Worm (Caenorhabditis elegans) whole organism, young adult: ENCODE measurements around the gene nhr-139.
A peak's percentile ranks its signal among the peaks of the same experiment; 100 is the strongest.

Experiments
- B0261.1 ChIP-seq: sonication (generic microtip); optimal IDR thresholded peaks from 2 replicates; lab custom pipeline; 2016; ENCODE audit warnings: mild to moderate bottlenecking, missing genetic modification characterization, moderate library complexity, missing compliant biosample characterization
- C06A6.2 ChIP-seq: fragments of 200-800 bp; sonication (Bioruptor generic); conservative IDR thresholded peaks from 2 replicates; pipeline ENCODE4 v1.3.6; 2022; ENCODE audit warnings: missing genetic modification characterization, missing compliant biosample characterization
- F10E7.11 ChIP-seq: sonication (generic microtip); optimal IDR thresholded peaks from 2 replicates; lab custom pipeline; 2017; ENCODE audit warnings: mild to moderate bottlenecking, missing genetic modification characterization, moderate library complexity, missing compliant biosample characterization
- F22D6.2 ChIP-seq: sonication (generic microtip); optimal IDR thresholded peaks from 2 replicates; lab custom pipeline; 2016; ENCODE audit warnings: mild to moderate bottlenecking, missing genetic modification characterization, missing compliant biosample characterization
- F23B12.7 ChIP-seq: sonication (generic microtip); optimal IDR thresholded peaks from 2 replicates; lab custom pipeline; 2017; ENCODE audit warnings: missing genetic modification characterization, mild to moderate bottlenecking, missing compliant biosample characterization, antibody characterized with exemption, moderate library complexity; ENCODE audit not compliant: insufficient read depth
- F37B4.10 ChIP-seq: fragments of 200-800 bp; sonication (Bioruptor generic); IDR thresholded peaks from 2 replicates; pipeline ENCODE4 v1.3.6; 2022; ENCODE audit warnings: missing genetic modification characterization, missing compliant biosample characterization
- F52B5.7 ChIP-seq: sonication (generic microtip); optimal IDR thresholded peaks from 2 replicates; lab custom pipeline; 2016; ENCODE audit warnings: mild to moderate bottlenecking, missing genetic modification characterization, missing compliant biosample characterization
- F57C9.4 ChIP-seq: sonication (generic microtip); optimal IDR thresholded peaks from 2 replicates; lab custom pipeline; 2017; ENCODE audit warnings: mild to moderate bottlenecking, missing genetic modification characterization, missing compliant biosample characterization
- T07F8.4 ChIP-seq: sonication (generic microtip); optimal IDR thresholded peaks from 2 replicates; lab custom pipeline; 2016; ENCODE audit warnings: mild to moderate bottlenecking, missing genetic modification characterization, moderate library complexity, missing compliant biosample characterization
- Y53G8AR.9 ChIP-seq: fragments of 200-800 bp; sonication (Bioruptor generic); conservative IDR thresholded peaks from 2 replicates; pipeline ENCODE4 v1.3.6; 2022; ENCODE audit warnings: missing genetic modification reagents, missing genetic modification characterization, missing compliant biosample characterization
- Y67H2A.10 ChIP-seq: fragments of 200-800 bp; sonication (Bioruptor generic); conservative IDR thresholded peaks from 2 replicates; pipeline ENCODE4 v1.3.6; 2022; ENCODE audit warnings: missing genetic modification reagents, missing genetic modification characterization, missing compliant biosample characterization
- ama-1 ChIP-seq, 3 experiments: fragments of 150-350 bp in 1 of 3; sonication (generic microtip) in 2 of 3; optimal IDR thresholded peaks; 2 replicates each; lab custom pipeline; 2014 to 2018; ENCODE audit warnings: missing biosample characterization in 2 of 3, missing genetic modification characterization in 2 of 3, missing genetic modification reagents in 2 of 3
- atf-7 ChIP-seq: sonication (generic microtip); optimal IDR thresholded peaks from 2 replicates; lab custom pipeline; 2017; ENCODE audit warnings: mild to moderate bottlenecking, missing genetic modification characterization, missing compliant biosample characterization
- athp-1 ChIP-seq: sonication (generic microtip); optimal IDR thresholded peaks from 2 replicates; lab custom pipeline; 2017; ENCODE audit warnings: mild to moderate bottlenecking, missing genetic modification characterization, missing compliant biosample characterization
- attf-5 ChIP-seq: fragments of 200-800 bp; sonication (Bioruptor generic); optimal IDR thresholded peaks from 2 replicates; lab custom pipeline; 2018; ENCODE audit warnings: mild to moderate bottlenecking, missing genetic modification characterization, missing compliant biosample characterization
- attf-6 ChIP-seq: fragments of 200-800 bp; sonication (Bioruptor generic); IDR thresholded peaks from 2 replicates; pipeline ENCODE4 v1.3.6; 2022; ENCODE audit warnings: missing genetic modification reagents, missing genetic modification characterization, missing compliant biosample characterization
- bed-2 ChIP-seq: fragments of 200-800 bp; sonication (Bioruptor generic); IDR thresholded peaks from 2 replicates; pipeline ENCODE4 v1.3.6; 2022; ENCODE audit warnings: missing genetic modification reagents, missing genetic modification characterization, missing compliant biosample characterization
- cebp-1 ChIP-seq, 2 experiments: fragments of 200-800 bp in 1 of 2; sonication (Bioruptor generic) in 1 of 2; sonication (generic microtip) in 1 of 2; IDR thresholded peaks in 1 of 2; optimal IDR thresholded peaks in 1 of 2; 2 replicates each; pipeline versions ENCODE4 v1.3.6 to Lab custom; 2017 to 2022; ENCODE audit warnings: missing compliant biosample characterization in 2 of 2, missing genetic modification characterization in 2 of 2, mild to moderate bottlenecking in 1 of 2, missing genetic modification reagents in 1 of 2, moderate library complexity in 1 of 2
- die-1 ChIP-seq: sonication (generic microtip); optimal IDR thresholded peaks from 2 replicates; lab custom pipeline; 2016; ENCODE audit warnings: missing genotype, mild to moderate bottlenecking, missing genetic modification characterization, missing compliant biosample characterization
- efl-1 ChIP-seq: fragments of 150-350 bp; optimal IDR thresholded peaks from 2 replicates; lab custom pipeline; 2014; ENCODE audit warnings: missing biosample characterization, missing genetic modification reagents, missing genetic modification characterization
- him-1 ChIP-seq: sonication (generic microtip); optimal IDR thresholded peaks from 2 replicates; lab custom pipeline; 2016; ENCODE audit warnings: missing genotype, missing genetic modification reagents, missing genetic modification characterization, missing compliant biosample characterization
- hmg-1.2 ChIP-seq: fragments of 200-800 bp; sonication (Bioruptor generic); IDR thresholded peaks from 2 replicates; pipeline ENCODE4 v1.3.6; 2022; ENCODE audit warnings: missing genetic modification reagents, missing genetic modification characterization, missing compliant biosample characterization
- lin-26 ChIP-seq: fragments of 200-800 bp; sonication (Bioruptor generic); IDR thresholded peaks from 2 replicates; pipeline ENCODE4 v1.3.6; 2022; ENCODE audit warnings: missing genetic modification reagents, missing genetic modification characterization, missing compliant biosample characterization
- lin-40 ChIP-seq: sonication (generic microtip); optimal IDR thresholded peaks from 2 replicates; lab custom pipeline; 2016; ENCODE audit warnings: missing genetic modification characterization, mild to moderate bottlenecking, missing compliant biosample characterization, missing genotype, missing genetic modification reagents
- madf-10 ChIP-seq: sonication (generic microtip); optimal IDR thresholded peaks from 2 replicates; lab custom pipeline; 2016; ENCODE audit warnings: mild to moderate bottlenecking, missing genetic modification characterization, missing compliant biosample characterization
- madf-6 ChIP-seq: fragments of 200-800 bp; sonication (Bioruptor generic); IDR thresholded peaks from 2 replicates; pipeline ENCODE4 v1.3.6; 2022; ENCODE audit warnings: missing genetic modification reagents, missing genetic modification characterization, missing compliant biosample characterization
- madf-8 ChIP-seq: fragments of 200-800 bp; sonication (Bioruptor generic); conservative IDR thresholded peaks from 2 replicates; pipeline ENCODE4 v1.3.6; 2022; ENCODE audit warnings: missing genetic modification reagents, missing genetic modification characterization, missing compliant biosample characterization
- mcd-1 ChIP-seq: fragments of 200-800 bp; sonication (Bioruptor generic); IDR thresholded peaks from 2 replicates; pipeline ENCODE4 v1.3.6; 2022; ENCODE audit warnings: missing genetic modification reagents, missing genetic modification characterization, missing compliant biosample characterization
- mel-28 ChIP-seq: sonication (generic microtip); optimal IDR thresholded peaks from 2 replicates; lab custom pipeline; 2016; ENCODE audit warnings: borderline replicate concordance, mild to moderate bottlenecking, missing genetic modification characterization, missing compliant biosample characterization
- nfya-1 ChIP-seq: sonication (generic microtip); optimal IDR thresholded peaks from 2 replicates; lab custom pipeline; 2017; ENCODE audit warnings: antibody characterized with exemption, missing compliant biosample characterization, missing genetic modification characterization, borderline replicate concordance; ENCODE audit not compliant: insufficient read depth
- nfyb-1 ChIP-seq: fragments of 200-800 bp; sonication (Bioruptor generic); IDR thresholded peaks from 2 replicates; pipeline ENCODE4 v1.3.6; 2022; ENCODE audit warnings: missing genetic modification reagents, missing genetic modification characterization, missing compliant biosample characterization
- nhr-27 ChIP-seq: fragments of 200-800 bp; sonication (Bioruptor generic); optimal IDR thresholded peaks from 2 replicates; lab custom pipeline; 2018; ENCODE audit warnings: mild to moderate bottlenecking, missing genetic modification characterization, moderate library complexity, missing compliant biosample characterization
- nhr-80 ChIP-seq: sonication (generic microtip); optimal IDR thresholded peaks from 2 replicates; lab custom pipeline; 2016; ENCODE audit warnings: missing genetic modification characterization, missing compliant biosample characterization
- nhr-90 ChIP-seq: sonication (generic microtip); optimal IDR thresholded peaks from 2 replicates; lab custom pipeline; 2016; ENCODE audit warnings: missing genotype, mild to moderate bottlenecking, missing genetic modification characterization, missing compliant biosample characterization
- pha-4 ChIP-seq: fragments of 150-350 bp; sonication (generic microtip); optimal IDR thresholded peaks from 2 replicates; lab custom pipeline; 2014; ENCODE audit warnings: missing biosample characterization, missing genetic modification reagents, missing genetic modification characterization
- snpc-3.4 ChIP-seq: sonication (generic microtip); optimal IDR thresholded peaks from 2 replicates; lab custom pipeline; 2017; ENCODE audit warnings: missing genetic modification characterization, mild to moderate bottlenecking, missing compliant biosample characterization, antibody characterized with exemption, moderate library complexity, missing genotype, missing genetic modification reagents
- snpc-4 ChIP-seq, 5 experiments: fragments of 150-350 bp in 1 of 5; sonication (generic microtip) in 4 of 5; optimal IDR thresholded peaks; 2 replicates each; lab custom pipeline; 2014 to 2018; ENCODE audit warnings: missing genetic modification characterization in 5 of 5, missing biosample characterization in 3 of 5, antibody characterized with exemption in 2 of 5, mild to moderate bottlenecking in 2 of 5, missing compliant biosample characterization in 2 of 5, missing genotype in 2 of 5, moderate library complexity in 2 of 5, missing genetic modification reagents in 1 of 5
- somi-1 ChIP-seq: fragments of 200-800 bp; sonication (Bioruptor generic); optimal IDR thresholded peaks from 2 replicates; lab custom pipeline; 2018; ENCODE audit warnings: mild to moderate bottlenecking, missing genetic modification characterization, missing compliant biosample characterization
- zfh-2 ChIP-seq: fragments of 200-800 bp; sonication (Bioruptor generic); conservative IDR thresholded peaks from 2 replicates; pipeline ENCODE4 v1.3.6; 2022; ENCODE audit warnings: missing genetic modification reagents, missing genetic modification characterization, missing compliant biosample characterization
- ztf-18 ChIP-seq: sonication (generic microtip); optimal IDR thresholded peaks from 2 replicates; lab custom pipeline; 2016; ENCODE audit warnings: missing genotype, mild to moderate bottlenecking, missing genetic modification characterization, missing compliant biosample characterization
- ztf-26 ChIP-seq: sonication (generic microtip); optimal IDR thresholded peaks from 2 replicates; lab custom pipeline; 2017; ENCODE audit warnings: missing genetic modification characterization, missing compliant biosample characterization

nhr-139 gene

ce11 chrV:6997041-6997552 lies 9.5 kb upstream of the nhr-139 start, which contains the start of gene nhr-107:
Gene nhr-107, minus strand, starts transcription at chrV:6997091.
- TF ChIP-seq mel-28 (tag; lab: Kevin White, UChicago) (no peak), ztf-18 (tag; lab: Kevin White, UChicago) (no peak), atf-7 (tag; lab: Kevin White, UChicago) (no peak), nfya-1 (no peak), snpc-3.4 (tag; lab: Kevin White, UChicago) (no peak), Y53G8AR.9 (GFP tag; lab: Robert Waterston, UW) (no peak), nhr-80 (peak; percentile 3), ama-1 (optimal IDR thresholded peaks at IDR 0.05; lab: Kevin White, UChicago) (no peak), ama-1 (GFP tag; optimal IDR thresholded peaks at IDR 0.05; lab: Kevin White, UChicago) (no peak), F22D6.2 (tag; lab: Kevin White, UChicago) (no peak)
- TF ChIP-seq, all 124 proteins: peak for 1

- TF ChIP-seq somi-1 (GFP tag; lab: Kevin White, UChicago), result peak; percentile 69
- TF ChIP-seq nfyb-1 (GFP tag; lab: Robert Waterston, UW), result 0 out of 2 replicates have a peak, but pooled peaks have one; percentile 46
- TF ChIP-seq cebp-1 (GFP tag; IDR thresholded peaks at IDR 0.05; lab: Robert Waterston, UW), result no peak
- peak; percentile 41 for TF ChIP-seq cebp-1 (tag; optimal IDR thresholded peaks at IDR 0.05; lab: Kevin White, UChicago)
- TF ChIP-seq ztf-26 (tag; lab: Kevin White, UChicago), result peak; percentile 52
- no peak for TF ChIP-seq lin-26 (GFP tag; lab: Robert Waterston, UW)
- no peak for TF ChIP-seq efl-1 (GFP tag; lab: Kevin White, UChicago)
- peak; percentile 66 for TF ChIP-seq nhr-80
- peak; percentile 44; the same call in 1 of the 2 replicates for TF ChIP-seq hmg-1.2 (GFP tag; lab: Robert Waterston, UW)
- TF ChIP-seq F10E7.11 (tag; lab: Kevin White, UChicago), result no peak
- TF ChIP-seq F37B4.10 (GFP tag; lab: Robert Waterston, UW), result no peak
- TF ChIP-seq pha-4 (tag; lab: Kevin White, UChicago), result no peak
- TF ChIP-seq nhr-90 (tag; lab: Kevin White, UChicago), result no peak
- no peak for TF ChIP-seq F57C9.4
- TF ChIP-seq atf-7 (tag; lab: Kevin White, UChicago), result peak; percentile 58
- peak; percentile 68 for TF ChIP-seq lin-40 (tag; lab: Kevin White, UChicago)
- no peak for TF ChIP-seq snpc-3.4 (tag; lab: Kevin White, UChicago)
- no peak for TF ChIP-seq madf-6
- peak; percentile 8 for TF ChIP-seq die-1 (tag; lab: Kevin White, UChicago)
- TF ChIP-seq attf-5 (GFP tag; lab: Kevin White, UChicago), result peak; percentile 22
- TF ChIP-seq attf-6, result no peak
- TF ChIP-seq snpc-4 (GFP tag; optimal IDR thresholded peaks at IDR 0.05; lab: Kevin White, UChicago), result no peak
- no peak for TF ChIP-seq snpc-4 (tag; optimal IDR thresholded peaks at IDR 0.05; lab: Kevin White, UChicago)
- TF ChIP-seq bed-2 (GFP tag; lab: Robert Waterston, UW), result no peak
- TF ChIP-seq F22D6.2 (tag; lab: Kevin White, UChicago), result no peak
- no peak for TF ChIP-seq mcd-1 (GFP tag; lab: Robert Waterston, UW)
These were observed 6.4 kb upstream of the nhr-139 start for ce11 chrV:6993999-6994398.

ce11 chrV:6991771-6992170 lies 4.2 kb upstream of the nhr-139 start, which contains the start of gene nhr-162:
Gene nhr-162, minus strand, starts transcription at chrV:6991871.
- TF ChIP-seq B0261.1 (tag; lab: Kevin White, UChicago) (no peak), nhr-27 (tag; lab: Kevin White, UChicago) (no peak), F52B5.7 (tag; lab: Kevin White, UChicago) (no peak), T07F8.4 (tag; lab: Kevin White, UChicago) (no peak), athp-1 (tag; lab: Kevin White, UChicago) (no peak), C06A6.2 (GFP tag; lab: Robert Waterston, UW) (no peak), madf-8 (GFP tag; lab: Robert Waterston, UW) (no peak), him-1 (tag; lab: Kevin White, UChicago) (no peak), madf-10 (tag; lab: Kevin White, UChicago) (no peak), ztf-18 (tag; lab: Kevin White, UChicago) (no peak), zfh-2 (GFP tag; lab: Robert Waterston, UW) (no peak), F23B12.7 (tag; lab: Kevin White, UChicago) (no peak), nhr-80 (no peak), nfya-1 (no peak), Y67H2A.10 (GFP tag; lab: Robert Waterston, UW) (no peak)
